Fruit fly (Drosophila melanogaster): Measurements from ENCODE around the gene Remo.

The Remo gene

DNA sequence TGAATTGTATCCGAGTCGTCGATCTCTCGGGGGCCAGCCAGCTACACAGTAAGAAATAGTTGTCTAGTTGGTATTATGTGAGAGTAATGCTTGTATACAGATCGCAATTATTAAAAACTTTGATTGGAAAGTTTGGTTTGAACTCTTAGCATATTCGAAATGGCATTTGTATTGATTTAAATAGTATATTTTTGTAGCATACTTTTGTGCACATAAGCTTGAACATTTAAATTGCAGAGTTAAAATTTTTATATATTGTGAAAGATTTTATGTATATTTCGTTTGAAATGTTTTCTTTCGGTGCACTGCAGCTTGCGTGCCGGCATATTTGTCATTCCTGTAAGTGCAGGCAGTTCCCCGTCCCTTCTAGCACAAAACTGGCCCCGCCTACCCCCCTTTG is 24.3 kb downstream of the Remo start (continued):
- peak; percentile 64 to 65 for TF ChIP-seq ss (GFP tag; optimal IDR thresholded peaks at IDR 0.05)
- peak in 1 of 2 experiments; percentile 51 for TF ChIP-seq salr (GFP tag; optimal IDR thresholded peaks at IDR 0.05)
- no peak for TF ChIP-seq Eip93F (GFP tag; optimal IDR thresholded peaks at IDR 0.05)
- TF ChIP-seq CG11762 (GFP tag; optimal IDR thresholded peaks at IDR 0.05; ENCODE audit: insufficient read depth) = peak; percentile 12
- peak; percentile 66 for TF ChIP-seq Smox (GFP tag; optimal IDR thresholded peaks at IDR 0.05)
- TF ChIP-seq lz (GFP tag; optimal IDR thresholded peaks at IDR 0.05) = peak; percentile 68
- peak; percentile 60 for TF ChIP-seq Sox14 (GFP tag; optimal IDR thresholded peaks at IDR 0.05)
- TF ChIP-seq CG31627 (GFP tag; optimal IDR thresholded peaks at IDR 0.05) = peak; percentile 68
- TF ChIP-seq CG10669 (GFP tag; optimal IDR thresholded peaks at IDR 0.05) = peak; percentile 65
- TF ChIP-seq achi (GFP tag; optimal IDR thresholded peaks at IDR 0.05) = peak; percentile 51
- TF ChIP-seq Sox15 (GFP tag; optimal IDR thresholded peaks at IDR 0.05) = no peak
- peak; percentile 49 for TF ChIP-seq CG34406 (GFP tag; optimal IDR thresholded peaks at IDR 0.05)
- peak; percentile 77 for TF ChIP-seq topi (GFP tag; optimal IDR thresholded peaks at IDR 0.05)
- TF ChIP-seq net (GFP tag; optimal IDR thresholded peaks at IDR 0.05) = peak; percentile 35
- TF ChIP-seq dsx (GFP tag; optimal IDR thresholded peaks at IDR 0.05; ENCODE audit: poor library complexity, severe bottlenecking) = peak; percentile 63
- peak; percentile 17 for TF ChIP-seq CG11902 (GFP tag; optimal IDR thresholded peaks at IDR 0.05)
- TF ChIP-seq eg (GFP tag; IDR thresholded peaks at IDR 0.05) = peak; percentile 54
- TF ChIP-seq CG8632 (GFP tag; optimal IDR thresholded peaks at IDR 0.05) = peak; percentile 33
- TF ChIP-seq svp (GFP tag) = peak; percentile 85
- TF ChIP-seq CG8119 (GFP tag; IDR thresholded peaks at IDR 0.05) = peak; percentile 74
- no peak for TF ChIP-seq dac (GFP tag; optimal IDR thresholded peaks at IDR 0.05)
- peak; percentile 74 for TF ChIP-seq Hr39 (GFP tag; optimal IDR thresholded peaks at IDR 0.05)
- peak; percentile 45 for TF ChIP-seq CG9139 (GFP tag; optimal IDR thresholded peaks at IDR 0.05)
- peak; percentile 55 for TF ChIP-seq Ets96B (tag; optimal IDR thresholded peaks at IDR 0.05)
- peak; percentile 71 for TF ChIP-seq CG6163 (GFP tag; IDR thresholded peaks at IDR 0.05)

DNA sequence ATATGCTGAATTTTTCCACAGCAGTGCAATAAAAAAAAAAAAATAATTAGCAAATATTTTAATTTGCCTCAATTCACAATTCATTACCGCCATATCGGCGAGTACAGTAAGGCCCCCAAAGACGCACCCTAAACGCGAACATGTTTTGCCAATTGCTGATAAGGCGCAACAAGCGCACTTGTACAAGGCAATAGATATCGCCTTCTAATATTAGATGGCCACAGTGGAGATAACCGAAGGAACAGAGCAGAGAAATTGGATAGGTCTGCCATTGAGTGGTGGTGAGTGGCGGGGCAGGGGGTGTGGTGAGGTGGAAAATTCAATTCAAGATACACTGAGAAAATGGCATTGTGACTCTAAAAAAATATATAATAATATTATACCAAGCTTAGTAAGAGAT is 25.3 kb downstream of the Remo start:
- TF ChIP-seq Sox15 (GFP tag; optimal IDR thresholded peaks at IDR 0.05) = no peak

DNA sequence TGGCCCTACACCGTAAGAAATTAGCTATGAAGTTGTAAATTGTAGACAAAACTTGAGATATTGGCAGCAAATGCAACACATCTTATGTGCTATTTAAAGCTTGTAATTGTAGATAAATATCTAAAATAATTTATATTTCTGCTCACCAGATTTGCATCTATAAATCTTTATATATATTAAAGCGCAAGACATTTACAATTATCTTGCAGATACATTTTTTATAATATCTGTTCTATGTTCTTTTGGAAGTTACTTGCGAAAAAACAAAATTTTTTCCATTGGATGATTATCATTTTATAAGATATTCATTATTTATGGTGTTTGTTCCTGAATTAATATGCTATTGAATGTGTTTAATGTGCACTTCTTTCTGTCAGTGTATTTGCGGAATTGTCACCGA is 26.5 kb downstream of the Remo start:
- TF ChIP-seq Eip78C (GFP tag) (peak; percentile 86), CG3032 (tag; optimal IDR thresholded peaks at IDR 0.05) (peak; percentile 54), CG3919 (GFP tag; optimal IDR thresholded peaks at IDR 0.05) (no peak), CG9139 (GFP tag; optimal IDR thresholded peaks at IDR 0.05) (no peak), Blimp-1 (GFP tag; optimal IDR thresholded peaks at IDR 0.05) (no peak), CG6808 (GFP tag; optimal IDR thresholded peaks at IDR 0.05) (peak; percentile 33), Ets96B (tag; optimal IDR thresholded peaks at IDR 0.05) (peak; percentile 28), Met (GFP tag; optimal IDR thresholded peaks at IDR 0.05) (peak; percentile 9), CG11762 (GFP tag; optimal IDR thresholded peaks at IDR 0.05; ENCODE audit: insufficient read depth) (no peak), CG8319 (GFP tag; optimal IDR thresholded peaks at IDR 0.05) (no peak), salr (GFP tag; optimal IDR thresholded peaks at IDR 0.05) (peak in 1 of 2 experiments; percentile 32), fkh (GFP tag; optimal IDR thresholded peaks at IDR 0.05) (no peak), CG8632 (GFP tag; optimal IDR thresholded peaks at IDR 0.05) (peak; percentile 34), Gug (GFP tag; IDR thresholded peaks at IDR 0.05) (no peak), svp (GFP tag) (peak; percentile 76), Eip93F (GFP tag; optimal IDR thresholded peaks at IDR 0.05) (no peak), vri (GFP tag; optimal IDR thresholded peaks at IDR 0.05) (no peak), Sox102F (GFP tag; optimal IDR thresholded peaks at IDR 0.05) (no peak), dac (GFP tag; optimal IDR thresholded peaks at IDR 0.05) (no peak), CG6276 (GFP tag; optimal IDR thresholded peaks at IDR 0.05) (peak; percentile 33), CG10631 (GFP tag; optimal IDR thresholded peaks at IDR 0.05) (peak; percentile 51), CG15336 (GFP tag; IDR thresholded peaks at IDR 0.05) (peak; percentile 7; the same call in 1 of the 2 replicates), Hr4 (GFP tag; optimal IDR thresholded peaks at IDR 0.05) (peak; percentile 39), CG10669 (GFP tag; optimal IDR thresholded peaks at IDR 0.05) (peak; percentile 35), Ets21C (GFP tag; optimal IDR thresholded peaks at IDR 0.05) (no peak), Smox (GFP tag; optimal IDR thresholded peaks at IDR 0.05) (peak; percentile 15), Lpt (GFP tag; optimal IDR thresholded peaks at IDR 0.05) (no peak), CG32006 (GFP tag; optimal IDR thresholded peaks at IDR 0.05) (peak; percentile 59), fd59A (GFP tag; optimal IDR thresholded peaks at IDR 0.05) (peak; percentile 18), achi (GFP tag; optimal IDR thresholded peaks at IDR 0.05) (peak; percentile 42), fd85E (GFP tag; optimal IDR thresholded peaks at IDR 0.05) (no peak), eg (GFP tag; IDR thresholded peaks at IDR 0.05) (no peak), Eip75B (GFP tag; optimal IDR thresholded peaks at IDR 0.05) (peak; percentile 16), CG8119 (GFP tag; IDR thresholded peaks at IDR 0.05) (no peak), OdsH (GFP tag; optimal IDR thresholded peaks at IDR 0.05) (peak; percentile 39)
